Fruit fly (Drosophila melanogaster): ENCODE measurements around the gene CG3345.

The CG3345 gene

dm6 chr2L:252174-252573 lies 16.7 kb upstream of the CG3345 start, which contains the start of gene Rpp30 (continued):
- TF ChIP-seq stc (GFP tag; IDR thresholded peaks at IDR 0.05) (no peak), D (optimal IDR thresholded peaks at IDR 0.05) (no peak), D (GFP tag; optimal IDR thresholded peaks at IDR 0.05) (no peak), CG34422 (GFP tag; IDR thresholded peaks at IDR 0.05) (peak; percentile 53; the same call in 1 of the 3 replicates), Fer2 (tag; optimal IDR thresholded peaks at IDR 0.05) (no peak), dysf (GFP tag; IDR thresholded peaks at IDR 0.05) (no peak), az2 (GFP tag; optimal IDR thresholded peaks at IDR 0.05) (no peak), chinmo (GFP tag; IDR thresholded peaks at IDR 0.05; ENCODE audit: partially characterized antibody) (no peak), HLH4C (GFP tag; IDR thresholded peaks at IDR 0.05; ENCODE audit: partially characterized antibody) (0 out of 3 replicates have a peak, but pooled peaks have one; percentile 28), NC2β (GFP tag; optimal IDR thresholded peaks at IDR 0.05) (no peak), salm (tag; optimal IDR thresholded peaks at IDR 0.05) (no peak), Mes4 (GFP tag; optimal IDR thresholded peaks at IDR 0.05) (no peak), onecut (GFP tag; IDR thresholded peaks at IDR 0.05) (no peak), MESR4 (GFP tag; optimal IDR thresholded peaks at IDR 0.05) (peak; percentile 45), CG17568 (GFP tag; optimal IDR thresholded peaks at IDR 0.05) (no peak), CG1792 (GFP tag; optimal IDR thresholded peaks at IDR 0.05) (no peak), CG3726 (GFP tag; IDR thresholded peaks at IDR 0.05) (no peak), bcd (GFP tag; optimal IDR thresholded peaks at IDR 0.05) (no peak), Dek (tag; optimal IDR thresholded peaks at IDR 0.05) (peak; percentile 22), grn (GFP tag; optimal IDR thresholded peaks at IDR 0.05) (no peak), Pdp1 (GFP tag; optimal IDR thresholded peaks at IDR 0.05) (peak in 1 of 2 experiments; percentile 9), gcm (GFP tag; optimal IDR thresholded peaks at IDR 0.05) (no peak), CG34376 (GFP tag; optimal IDR thresholded peaks at IDR 0.05) (no peak), ara (GFP tag; IDR thresholded peaks at IDR 0.05) (no peak), sob (GFP tag; IDR thresholded peaks at IDR 0.05) (no peak), shn (GFP tag; optimal IDR thresholded peaks at IDR 0.05) (no peak), ttk (GFP tag; IDR thresholded peaks at IDR 0.05) (no peak), Doc2 (GFP tag; IDR thresholded peaks at IDR 0.05) (no peak), CG4730 (GFP tag; IDR thresholded peaks at IDR 0.05) (no peak), CG18476 (GFP tag; optimal IDR thresholded peaks at IDR 0.05) (no peak), bbx (GFP tag; IDR thresholded peaks at IDR 0.05; ENCODE audit: partially characterized antibody) (peak; percentile 14; the same call in 1 of the 2 replicates), CG17829 (tag; optimal IDR thresholded peaks at IDR 0.05) (no peak), sima (GFP tag; optimal IDR thresholded peaks at IDR 0.05) (no peak), dm (GFP tag; optimal IDR thresholded peaks at IDR 0.05) (peak; percentile 89), Sry-β (GFP tag; optimal IDR thresholded peaks at IDR 0.05) (no peak), tap (tag; optimal IDR thresholded peaks at IDR 0.05) (no peak), gsb-n (tag; optimal IDR thresholded peaks at IDR 0.05) (no peak), z (GFP tag; IDR thresholded peaks at IDR 0.05) (no peak), CG12104 (GFP tag; optimal IDR thresholded peaks at IDR 0.05) (no peak), CG9797 (GFP tag; optimal IDR thresholded peaks at IDR 0.05) (peak; percentile 79), CG8290 (GFP tag; optimal IDR thresholded peaks at IDR 0.05) (no peak), CG8290 (tag; optimal IDR thresholded peaks at IDR 0.05) (no peak), CG8765 (GFP tag; IDR thresholded peaks at IDR 0.05) (no peak), BEAF-32 (GFP tag; optimal IDR thresholded peaks at IDR 0.05) (peak; percentile 31), CG10979 (tag; optimal IDR thresholded peaks at IDR 0.05) (no peak), Doc3 (GFP tag; IDR thresholded peaks at IDR 0.05; ENCODE audit: partially characterized antibody) (no peak), lbe (GFP tag; optimal IDR thresholded peaks at IDR 0.05) (no peak), CG4328 (GFP tag; optimal IDR thresholded peaks at IDR 0.05) (no peak), CG30431 (GFP tag; optimal IDR thresholded peaks at IDR 0.05) (no peak), Elba2 (GFP tag; optimal IDR thresholded peaks at IDR 0.05) (no peak), Aef1 (GFP tag; IDR thresholded peaks at IDR 0.05) (no peak), HmgD (GFP tag; optimal IDR thresholded peaks at IDR 0.05) (peak; percentile 14), slbo (GFP tag; IDR thresholded peaks at IDR 0.05) (no peak)
